Fruit fly (Drosophila melanogaster) Kc167 (cell line): ENCODE data around the gene CG5122.

Experiments
- insv ChIP-seq: fragments of >200 bp; optimal IDR thresholded peaks from 3 replicates; lab custom pipeline; 2018; ENCODE audit warnings: missing external identifiers
- psq ChIP-seq: fragments of >200 bp; optimal IDR thresholded peaks from 2 replicates; lab custom pipeline; 2017; ENCODE audit warnings: missing external identifiers

DNA sequence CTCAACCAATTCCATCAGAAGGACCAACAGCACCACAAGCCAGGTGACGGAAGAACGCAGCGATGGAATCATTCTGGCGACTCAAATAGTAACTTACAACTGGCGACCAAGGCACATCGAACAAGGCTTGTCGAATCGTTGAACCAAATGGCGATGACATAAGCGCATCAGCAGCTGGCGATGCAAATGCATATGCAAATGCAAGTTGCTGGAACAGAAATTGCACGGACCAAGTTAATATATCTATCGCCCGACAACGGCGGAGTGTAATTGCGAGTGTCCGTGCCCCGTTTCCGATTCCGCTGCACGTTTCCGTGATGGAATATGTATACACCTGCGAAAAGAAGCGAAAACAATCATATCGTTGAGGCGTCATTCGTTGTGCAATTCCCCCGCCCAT lies 11.4 kb upstream of the CG5122 start, which contains the start of the genes CG44198 and CG43050:
- no peak for TF ChIP-seq insv (lab: Kevin White, UChicago)
- TF ChIP-seq psq (lab: Kevin White, UChicago): no peak
